Fruit fly (Drosophila melanogaster): ENCODE measurements around the gene Rhau.
A peak's percentile ranks its signal among the peaks of the same experiment; 100 is the strongest.

The Rhau gene

DNA sequence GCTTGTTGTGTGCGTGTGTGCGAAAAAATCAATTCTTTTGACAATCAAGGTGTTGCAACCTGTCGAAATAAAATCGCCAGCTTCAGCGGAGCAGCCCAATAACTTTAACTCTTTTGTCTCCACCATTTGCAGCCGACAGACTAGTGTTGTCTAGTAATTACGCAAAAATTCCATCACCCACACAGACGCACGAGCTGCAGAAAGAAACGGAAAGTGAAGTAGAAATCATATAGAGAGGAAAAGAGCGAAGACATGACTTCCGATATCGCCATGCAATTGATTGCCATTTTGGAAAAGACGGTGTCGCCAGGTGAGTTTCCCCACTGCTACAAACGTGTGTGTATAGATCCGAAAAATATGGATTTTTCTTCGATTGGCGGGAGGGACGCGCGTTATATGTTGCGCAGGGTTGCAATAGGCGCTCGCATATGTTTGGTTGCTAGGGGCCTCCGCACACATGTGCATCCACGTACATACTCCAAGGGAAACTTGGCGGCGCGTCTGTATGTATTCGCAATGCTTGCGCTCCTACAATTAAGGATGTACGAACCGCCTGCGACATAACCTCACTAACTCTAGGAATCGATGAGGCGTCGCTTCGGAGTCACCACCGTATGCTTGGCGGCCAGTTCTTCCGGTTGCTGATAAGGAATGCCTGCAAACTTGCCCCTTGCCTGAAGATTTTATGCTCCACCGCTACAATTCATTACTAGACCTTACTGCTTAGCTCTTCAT is 22.5 kb downstream of the Rhau start:
- no peak for TF ChIP-seq usp (GFP tag; optimal IDR thresholded peaks at IDR 0.05)
- no peak for TF ChIP-seq Dll (optimal IDR thresholded peaks at IDR 0.05)
- TF ChIP-seq psq (optimal IDR thresholded peaks at IDR 0.05) = no peak

DNA sequence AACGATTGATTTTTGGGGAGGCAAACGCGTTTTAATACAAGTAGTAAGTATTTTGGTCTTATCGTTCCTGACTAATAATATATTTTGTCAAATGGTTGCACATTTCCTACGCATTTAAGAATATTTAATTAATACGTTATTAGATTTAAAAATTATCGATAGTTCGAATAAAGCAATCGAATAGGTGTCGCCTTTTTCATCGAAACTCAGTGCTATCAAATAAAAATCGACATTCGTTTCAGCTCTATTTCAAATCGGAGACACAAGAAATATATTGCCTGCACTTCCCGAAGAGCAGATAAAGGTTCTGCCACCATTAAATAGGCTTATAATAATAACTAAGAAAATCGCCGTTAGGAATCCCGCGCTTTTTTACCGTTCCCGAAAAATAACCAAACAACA is 23.1 kb downstream of the Rhau start:
- TF ChIP-seq CG8478 (optimal IDR thresholded peaks at IDR 0.05) = no peak
- TF ChIP-seq EcR (GFP tag; optimal IDR thresholded peaks at IDR 0.05) = no peak
- TF ChIP-seq Dll (optimal IDR thresholded peaks at IDR 0.05) = no peak
- no peak for TF ChIP-seq usp (GFP tag; optimal IDR thresholded peaks at IDR 0.05)
- no peak for TF ChIP-seq psq (optimal IDR thresholded peaks at IDR 0.05)
- TF ChIP-seq pan (optimal IDR thresholded peaks at IDR 0.05) = no peak

DNA sequence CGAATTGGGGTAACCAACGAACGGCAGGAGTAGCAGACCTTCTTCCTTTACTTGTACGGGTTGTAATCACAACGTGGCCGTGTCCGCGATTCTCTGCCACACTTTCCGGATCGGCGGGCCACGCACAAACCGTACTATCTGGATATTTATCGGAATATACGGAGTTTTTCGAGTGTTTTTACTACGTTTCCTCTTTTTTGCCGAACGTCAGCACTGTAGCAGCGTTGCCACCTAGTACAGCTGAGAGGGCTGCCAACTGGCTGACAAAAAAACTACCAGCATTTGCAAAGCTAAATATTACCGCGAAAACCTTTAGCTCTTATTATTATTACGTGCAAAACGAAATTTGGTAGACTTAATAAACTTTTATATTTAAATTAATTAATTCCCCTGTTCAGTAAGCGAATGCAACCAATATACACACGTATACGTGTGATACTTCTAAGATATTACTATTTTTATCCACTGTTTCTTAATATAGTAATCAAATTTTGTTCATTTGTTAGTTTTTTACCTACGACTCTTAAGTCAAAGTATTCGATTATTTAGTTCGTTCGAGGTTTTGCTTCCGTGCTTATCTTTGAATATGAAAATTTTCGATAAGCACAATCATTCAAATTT is 23.6 kb downstream of the Rhau start, which contains the start of gene TM9SF2:
Gene TM9SF2 (minus strand): TSS at position 244 of the 621 bp plus-strand sequence.
- TF ChIP-seq psq (optimal IDR thresholded peaks at IDR 0.05) = no peak
- no peak for TF ChIP-seq pan (optimal IDR thresholded peaks at IDR 0.05)
- no peak for TF ChIP-seq Dll (optimal IDR thresholded peaks at IDR 0.05)
- TF ChIP-seq CG8478 (optimal IDR thresholded peaks at IDR 0.05) = no peak
- no peak for TF ChIP-seq usp (GFP tag; optimal IDR thresholded peaks at IDR 0.05)
- TF ChIP-seq EcR (GFP tag; optimal IDR thresholded peaks at IDR 0.05) = no peak

DNA sequence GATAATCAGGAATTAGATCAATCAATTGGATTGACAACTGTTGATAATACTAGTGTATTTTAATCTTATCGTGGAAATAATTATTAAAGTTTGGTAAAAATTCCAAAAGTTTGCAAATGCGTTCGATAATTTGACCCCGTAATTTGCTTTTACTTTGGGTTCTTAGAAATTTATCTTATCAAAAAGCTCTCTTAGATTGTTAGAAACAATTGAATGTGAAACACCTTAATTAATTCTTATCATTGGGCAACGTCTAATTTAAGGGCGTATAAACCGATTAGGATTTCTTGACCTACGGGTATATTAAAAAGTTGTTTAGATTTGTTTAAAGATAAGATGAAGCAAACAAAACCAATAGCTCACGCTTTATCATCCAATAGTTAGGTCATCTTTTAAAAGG is 24.8 kb downstream of the Rhau start:
- TF ChIP-seq EcR (GFP tag; optimal IDR thresholded peaks at IDR 0.05) = no peak
- TF ChIP-seq CG8478 (optimal IDR thresholded peaks at IDR 0.05) = no peak
- no peak for TF ChIP-seq usp (GFP tag; optimal IDR thresholded peaks at IDR 0.05)
- no peak for TF ChIP-seq Dll (optimal IDR thresholded peaks at IDR 0.05)
- no peak for TF ChIP-seq pan (optimal IDR thresholded peaks at IDR 0.05)
- TF ChIP-seq psq (optimal IDR thresholded peaks at IDR 0.05) = no peak

DNA sequence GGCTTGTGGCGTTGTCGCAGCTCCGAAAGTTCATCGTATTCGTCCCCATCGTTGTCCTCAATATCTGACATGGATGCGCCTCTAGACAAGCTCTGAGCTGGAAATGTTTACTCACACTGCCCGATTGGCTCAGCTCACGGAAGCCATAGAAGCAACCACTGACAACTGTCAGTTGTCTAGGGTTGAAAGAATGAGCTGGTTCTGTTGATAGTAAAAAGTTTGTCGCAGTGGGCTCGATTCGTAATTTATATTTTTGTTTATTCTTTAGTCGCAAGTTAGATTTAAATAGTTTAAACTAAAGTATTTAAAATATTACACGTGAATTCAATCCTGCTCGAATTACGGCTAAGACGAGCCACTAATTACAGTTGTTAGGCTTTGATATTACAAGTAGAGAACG is 27.6 kb downstream of the Rhau start, which contains the start of gene CarT:
Gene CarT (minus strand): TSS at position 101 of the 400 bp plus-strand sequence.
- TF ChIP-seq Dll (optimal IDR thresholded peaks at IDR 0.05) (no peak), usp (GFP tag; optimal IDR thresholded peaks at IDR 0.05) (no peak), psq (optimal IDR thresholded peaks at IDR 0.05) (no peak), EcR (GFP tag; optimal IDR thresholded peaks at IDR 0.05) (no peak), pan (optimal IDR thresholded peaks at IDR 0.05) (no peak), CG8478 (optimal IDR thresholded peaks at IDR 0.05) (no peak)

DNA sequence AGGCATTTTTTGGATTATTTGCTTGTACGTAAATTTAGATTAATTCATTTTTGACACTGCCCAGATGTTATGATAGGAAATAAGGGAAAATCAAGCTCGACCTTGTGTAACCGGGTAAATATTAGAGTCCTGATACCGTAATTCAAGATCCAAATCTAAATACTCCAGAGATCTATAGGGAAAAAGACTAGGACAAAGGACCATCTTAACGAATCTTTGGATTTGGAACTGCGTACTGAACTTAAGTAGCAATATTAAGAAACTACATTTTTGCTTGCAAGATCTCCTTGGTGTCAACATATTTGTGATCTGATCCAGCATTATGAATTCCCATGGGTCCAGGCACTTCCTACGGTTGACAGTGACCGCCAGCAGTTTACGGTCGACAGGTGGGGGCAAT is 31.3 kb downstream of the Rhau start, which contains the start of gene CG9316:
Gene CG9316 (minus strand): TSS at position 101 of the 400 bp plus-strand sequence.
- no peak for TF ChIP-seq psq (optimal IDR thresholded peaks at IDR 0.05)
- no peak for TF ChIP-seq usp (GFP tag; optimal IDR thresholded peaks at IDR 0.05)
- no peak for TF ChIP-seq pan (optimal IDR thresholded peaks at IDR 0.05)
- no peak for TF ChIP-seq Dll (optimal IDR thresholded peaks at IDR 0.05)
- TF ChIP-seq CG8478 (optimal IDR thresholded peaks at IDR 0.05) = no peak
- TF ChIP-seq EcR (GFP tag; optimal IDR thresholded peaks at IDR 0.05) = no peak

DNA sequence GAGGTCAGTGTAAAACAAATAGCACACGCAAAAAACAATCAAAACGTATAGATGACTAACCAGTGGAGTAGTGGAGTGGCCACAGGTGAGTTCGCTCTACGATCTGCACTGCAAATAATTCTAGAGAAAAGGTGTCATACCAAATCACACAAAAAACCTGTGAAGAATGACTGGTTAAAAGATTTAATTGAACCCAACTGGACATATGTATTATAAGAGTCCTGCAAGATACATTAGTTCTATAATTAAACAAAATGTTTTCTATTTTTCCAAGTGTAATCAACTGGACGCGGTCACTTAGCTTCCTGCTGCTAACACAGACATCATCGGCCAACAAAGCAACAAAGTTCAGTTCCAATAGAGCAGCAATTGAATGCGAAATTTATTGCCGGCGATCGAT is 33.8 kb downstream of the Rhau start:
- no peak for TF ChIP-seq pan (optimal IDR thresholded peaks at IDR 0.05)
- no peak for TF ChIP-seq Dll (optimal IDR thresholded peaks at IDR 0.05)
- TF ChIP-seq EcR (GFP tag; optimal IDR thresholded peaks at IDR 0.05) = no peak
- no peak for TF ChIP-seq usp (GFP tag; optimal IDR thresholded peaks at IDR 0.05)
- TF ChIP-seq psq (optimal IDR thresholded peaks at IDR 0.05) = no peak
- TF ChIP-seq CG8478 (optimal IDR thresholded peaks at IDR 0.05) = no peak

DNA sequence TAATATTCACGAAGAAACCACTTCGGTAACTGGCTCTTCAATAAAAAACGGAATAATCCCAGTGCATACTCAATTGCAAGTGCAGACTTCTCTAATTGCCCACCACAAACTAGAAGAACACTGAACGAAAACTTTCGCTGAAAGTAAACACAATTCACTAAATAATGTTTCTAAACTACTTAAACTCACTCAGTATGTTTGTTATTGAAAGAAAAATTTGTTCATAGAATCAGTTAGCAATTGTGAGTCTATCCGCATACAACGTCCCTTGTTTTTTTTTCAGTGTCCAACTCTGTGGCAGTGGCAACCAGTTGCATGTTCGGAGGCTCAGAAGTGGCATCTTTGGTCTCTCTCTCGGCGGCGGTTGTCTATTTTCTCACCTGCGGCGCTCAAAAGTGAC is 36.3 kb downstream of the Rhau start:
- TF ChIP-seq usp (GFP tag; optimal IDR thresholded peaks at IDR 0.05) (no peak), psq (optimal IDR thresholded peaks at IDR 0.05) (no peak), CG8478 (optimal IDR thresholded peaks at IDR 0.05) (no peak)

DNA sequence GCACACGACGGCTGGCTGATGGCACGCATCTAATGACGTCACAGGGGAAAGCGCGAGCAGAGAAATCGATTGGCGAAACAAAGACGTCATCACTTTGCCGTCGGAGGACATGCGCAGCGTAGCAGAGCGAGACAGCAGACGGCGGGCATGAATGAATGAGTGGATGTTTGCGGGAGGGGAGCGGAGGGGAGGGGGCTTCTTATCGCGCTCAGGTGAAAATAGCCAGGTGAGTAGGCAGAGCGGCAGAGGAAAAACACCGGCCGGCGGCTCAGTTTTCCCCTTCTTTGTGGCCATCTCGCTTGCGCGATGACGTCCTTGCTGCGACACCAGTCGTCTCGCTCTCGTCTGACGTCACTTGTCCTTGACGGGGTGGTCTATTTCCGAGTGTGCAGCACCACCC is 37.8 kb downstream of the Rhau start:
- TF ChIP-seq CG8478 (optimal IDR thresholded peaks at IDR 0.05) = no peak
- no peak for TF ChIP-seq psq (optimal IDR thresholded peaks at IDR 0.05)
- no peak for TF ChIP-seq pan (optimal IDR thresholded peaks at IDR 0.05)
- no peak for TF ChIP-seq EcR (GFP tag; optimal IDR thresholded peaks at IDR 0.05)
- TF ChIP-seq Dll (optimal IDR thresholded peaks at IDR 0.05) = no peak
- TF ChIP-seq usp (GFP tag; optimal IDR thresholded peaks at IDR 0.05) = no peak

DNA sequence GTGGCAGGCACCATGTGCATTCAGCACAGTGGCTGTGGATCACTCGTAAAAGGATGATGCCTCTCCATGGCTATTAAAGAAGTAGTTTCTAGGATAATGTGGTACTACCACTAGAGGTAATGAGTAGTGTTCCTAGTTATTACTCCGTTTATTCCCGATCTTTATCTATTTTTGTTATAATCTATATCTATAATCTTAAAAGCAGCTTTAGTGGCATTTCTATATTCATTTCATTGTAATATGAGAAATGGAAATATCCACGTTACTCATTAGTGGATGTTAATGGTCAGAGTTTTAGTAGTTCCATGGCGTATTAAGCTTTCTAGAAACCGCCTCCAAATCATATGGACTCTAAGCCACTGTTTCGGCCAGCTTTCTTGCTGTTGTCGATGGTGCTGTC is 41.1 kb downstream of the Rhau start:
- TF ChIP-seq Dll (optimal IDR thresholded peaks at IDR 0.05) = no peak
- no peak for TF ChIP-seq psq (optimal IDR thresholded peaks at IDR 0.05)
- TF ChIP-seq CG8478 (optimal IDR thresholded peaks at IDR 0.05) = no peak
- TF ChIP-seq EcR (GFP tag; optimal IDR thresholded peaks at IDR 0.05) = no peak
- TF ChIP-seq usp (GFP tag; optimal IDR thresholded peaks at IDR 0.05) = no peak

DNA sequence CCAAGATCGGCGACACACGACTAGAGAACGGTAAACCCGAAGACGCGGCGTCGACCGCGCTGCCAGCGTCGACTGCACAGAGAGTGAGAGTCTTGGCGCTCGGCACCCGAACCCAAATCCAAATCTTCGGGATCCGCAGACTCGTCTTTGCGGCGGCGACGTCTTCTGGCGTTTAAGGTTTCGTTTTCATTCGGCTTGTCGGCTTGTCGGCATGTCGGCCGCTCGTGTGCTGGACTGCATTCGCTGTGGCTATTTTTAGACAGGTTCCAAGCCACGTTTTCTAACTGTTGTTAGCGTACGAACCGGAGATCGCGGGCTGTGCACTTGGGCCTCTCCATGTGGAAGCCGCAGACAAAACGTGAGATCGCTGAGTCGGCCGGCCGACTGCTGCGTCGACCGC is 41.7 kb downstream of the Rhau start:
- TF ChIP-seq CG8478 (optimal IDR thresholded peaks at IDR 0.05) (no peak), usp (GFP tag; optimal IDR thresholded peaks at IDR 0.05) (no peak), pan (optimal IDR thresholded peaks at IDR 0.05) (no peak), psq (optimal IDR thresholded peaks at IDR 0.05) (no peak)

DNA sequence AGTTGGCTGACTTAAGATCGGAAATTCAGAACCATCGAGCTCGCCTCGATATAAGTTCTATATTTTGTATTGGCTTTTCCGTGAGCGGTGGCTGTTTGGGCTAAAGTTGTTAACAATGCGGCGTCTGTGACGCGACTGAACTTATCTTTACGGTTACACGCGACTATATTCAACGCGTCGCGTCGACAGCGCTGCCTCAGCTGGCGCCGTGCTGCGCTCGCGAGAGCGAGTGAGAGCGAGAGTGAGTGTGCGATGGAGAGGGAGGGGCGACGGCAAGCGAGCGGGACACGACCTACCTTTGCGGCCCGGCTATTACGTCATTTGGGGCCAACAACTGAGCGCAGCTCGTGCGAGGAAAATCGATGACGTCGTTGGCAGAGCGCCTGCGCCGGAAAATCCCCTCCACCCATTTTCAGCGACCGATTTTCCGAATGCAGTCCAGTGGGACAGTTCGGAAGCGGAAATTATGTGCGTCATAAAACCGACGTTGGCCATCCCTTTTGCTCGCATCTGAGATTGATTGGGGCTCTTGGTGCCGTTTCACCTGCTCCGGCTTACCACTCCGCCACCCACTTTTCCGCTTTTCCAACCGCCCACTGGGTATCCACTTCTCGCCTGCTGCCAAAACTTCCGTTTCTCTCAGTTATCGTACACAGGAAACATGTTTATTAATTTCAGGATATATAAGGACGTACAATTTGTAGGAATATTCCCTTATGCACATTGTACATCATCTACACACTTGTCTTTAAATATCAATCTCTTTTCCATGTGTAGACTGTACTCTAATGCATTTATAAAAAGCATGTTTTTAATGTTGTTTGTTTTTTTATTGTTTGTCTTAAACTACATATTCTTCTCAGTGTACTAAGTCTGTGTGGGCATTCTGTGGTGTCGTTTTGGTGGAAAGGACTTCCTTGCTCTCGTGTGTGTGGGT is 43.0 kb downstream of the Rhau start, which contains the start of gene Hr38:
Gene Hr38 (minus strand): TSS at position 121 of the 937 bp plus-strand sequence.
- TF ChIP-seq Dll (optimal IDR thresholded peaks at IDR 0.05) = peak; percentile 85
- TF ChIP-seq EcR (GFP tag; optimal IDR thresholded peaks at IDR 0.05) = no peak
